Fruit fly (Drosophila melanogaster): Measurements from ENCODE around the gene CkIalpha.

The CkIalpha gene

DNA sequence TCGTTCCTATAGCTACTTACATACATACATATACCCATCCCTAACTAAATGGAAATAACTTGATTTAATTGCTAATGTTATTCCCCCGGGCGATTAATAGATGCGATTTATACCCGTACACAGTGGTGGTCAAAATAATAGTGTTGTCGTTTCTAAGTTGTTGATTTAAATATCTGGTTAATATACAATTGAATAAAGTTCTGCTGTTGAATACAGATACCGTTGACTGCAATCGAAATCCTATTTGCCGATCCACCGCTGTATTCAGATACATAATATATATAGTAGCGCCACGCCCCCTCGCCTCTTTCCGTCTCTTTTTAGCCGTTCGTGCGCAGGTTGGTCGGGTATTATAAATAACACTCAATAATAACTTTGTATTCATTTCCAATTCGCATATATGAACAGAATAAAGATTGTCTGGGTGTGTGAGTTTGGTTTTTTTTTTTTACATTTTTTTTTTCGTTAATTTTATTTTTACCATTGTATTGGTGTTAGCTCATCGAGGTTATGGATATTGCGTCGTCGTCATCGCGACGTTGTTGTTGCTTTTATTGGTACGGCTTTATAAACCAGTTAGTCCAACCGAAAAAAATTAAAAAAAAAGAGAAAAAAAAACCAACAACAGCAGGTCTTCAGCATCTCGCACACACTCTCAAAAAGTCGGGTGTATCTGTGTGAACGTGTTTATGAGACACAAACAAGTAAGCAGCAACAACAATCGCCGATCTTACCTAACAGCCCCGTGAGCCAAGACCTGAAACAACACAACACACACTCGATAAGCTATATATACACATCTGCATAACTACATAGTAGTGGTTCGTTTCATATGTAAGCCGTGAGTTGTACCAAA lies 19.1 kb downstream of the CkIalpha start (continued):
- TF ChIP-seq bbx (GFP tag; IDR thresholded peaks at IDR 0.05; ENCODE audit: partially characterized antibody): no peak
- TF ChIP-seq ken (GFP tag; IDR thresholded peaks at IDR 0.05): no peak
- TF ChIP-seq Fer1 (GFP tag; optimal IDR thresholded peaks at IDR 0.05): no peak
- no peak for TF ChIP-seq ranshi (GFP tag; IDR thresholded peaks at IDR 0.05)
- no peak for TF ChIP-seq CG6765 (GFP tag; optimal IDR thresholded peaks at IDR 0.05)
- no peak for TF ChIP-seq H2.0 (GFP tag; IDR thresholded peaks at IDR 0.05)
- peak in 1 of 2 experiments; percentile 65 for TF ChIP-seq bsh (GFP tag; optimal IDR thresholded peaks at IDR 0.05)
- TF ChIP-seq CG14965 (GFP tag; optimal IDR thresholded peaks at IDR 0.05; ENCODE audit: borderline replicate concordance): no peak
- no peak for TF ChIP-seq jing (GFP tag; optimal IDR thresholded peaks at IDR 0.05)
- TF ChIP-seq ewg (GFP tag; optimal IDR thresholded peaks at IDR 0.05): no peak
- TF ChIP-seq vfl (GFP tag; optimal IDR thresholded peaks at IDR 0.05): no peak
- no peak for TF ChIP-seq HLH3B (GFP tag; IDR thresholded peaks at IDR 0.05)
- no peak for TF ChIP-seq dan (GFP tag; IDR thresholded peaks at IDR 0.05)
- TF ChIP-seq bcd (GFP tag; optimal IDR thresholded peaks at IDR 0.05): no peak
- no peak for TF ChIP-seq exex (tag; optimal IDR thresholded peaks at IDR 0.05)
- TF ChIP-seq nerfin-2 (GFP tag; IDR thresholded peaks at IDR 0.05; ENCODE audit: partially characterized antibody): no peak
- TF ChIP-seq Gsc (GFP tag; IDR thresholded peaks at IDR 0.05): no peak
- no peak for TF ChIP-seq amos (GFP tag; IDR thresholded peaks at IDR 0.05; ENCODE audit: partially characterized antibody)
- no peak for TF ChIP-seq CG2129 (GFP tag; IDR thresholded peaks at IDR 0.05; ENCODE audit: partially characterized antibody)
- TF ChIP-seq B-H2 (GFP tag; optimal IDR thresholded peaks at IDR 0.05): no peak
- TF ChIP-seq HmgZ (tag; optimal IDR thresholded peaks at IDR 0.05): no peak
- no peak for TF ChIP-seq HHEX (GFP tag; optimal IDR thresholded peaks at IDR 0.05)
- no peak for TF ChIP-seq GATAe (GFP tag; conservative IDR thresholded peaks at IDR 0.05)
- TF ChIP-seq CG14710 (tag; optimal IDR thresholded peaks at IDR 0.05): no peak
- no peak for TF ChIP-seq bowl (GFP tag; IDR thresholded peaks at IDR 0.05)
- TF ChIP-seq esg (GFP tag; conservative IDR thresholded peaks at IDR 0.05): no peak
- TF ChIP-seq emc (GFP tag; optimal IDR thresholded peaks at IDR 0.05): no peak
- no peak for TF ChIP-seq CG9609 (GFP tag; optimal IDR thresholded peaks at IDR 0.05)
- TF ChIP-seq CG4820 (GFP tag; optimal IDR thresholded peaks at IDR 0.05): no peak
- TF ChIP-seq mld (GFP tag; IDR thresholded peaks at IDR 0.05; ENCODE audit: partially characterized antibody): no peak
- TF ChIP-seq B-H1 (GFP tag; IDR thresholded peaks at IDR 0.05): no peak
- 0 out of 2 replicates have a peak, but pooled peaks have one; percentile 24 for TF ChIP-seq CG14014 (GFP tag; IDR thresholded peaks at IDR 0.05)
- TF ChIP-seq CkIIα-i1 (GFP tag; IDR thresholded peaks at IDR 0.05): no peak
- no peak for TF ChIP-seq CG8089 (GFP tag; optimal IDR thresholded peaks at IDR 0.05)
- peak; percentile 75 for TF ChIP-seq sens (GFP tag)
- TF ChIP-seq repo (GFP tag; optimal IDR thresholded peaks at IDR 0.05): no peak
- no peak for TF ChIP-seq ac (GFP tag; optimal IDR thresholded peaks at IDR 0.05)
- TF ChIP-seq CG13894 (tag; optimal IDR thresholded peaks at IDR 0.05): peak; percentile 67
- TF ChIP-seq CG6272 (GFP tag; IDR thresholded peaks at IDR 0.05): no peak
- no peak for TF ChIP-seq Mad (GFP tag; optimal IDR thresholded peaks at IDR 0.05)
- no peak for TF ChIP-seq nerfin-1 (tag; optimal IDR thresholded peaks at IDR 0.05)
- TF ChIP-seq Dip3 (GFP tag; optimal IDR thresholded peaks at IDR 0.05): no peak
- no peak for TF ChIP-seq Hsf (GFP tag; optimal IDR thresholded peaks at IDR 0.05)
- TF ChIP-seq NfI (GFP tag; optimal IDR thresholded peaks at IDR 0.05): peak; percentile 13
- no peak for TF ChIP-seq CG12104 (GFP tag; optimal IDR thresholded peaks at IDR 0.05)
- TF ChIP-seq Hey (tag; optimal IDR thresholded peaks at IDR 0.05): no peak
- TF ChIP-seq shn (GFP tag; optimal IDR thresholded peaks at IDR 0.05): no peak
- no peak for TF ChIP-seq scrt (GFP tag; optimal IDR thresholded peaks at IDR 0.05)
- peak; percentile 24 for TF ChIP-seq CG2678 (tag; optimal IDR thresholded peaks at IDR 0.05)
- peak; percentile 3 for TF ChIP-seq bab2 (GFP tag; optimal IDR thresholded peaks at IDR 0.05)

Data from whole organism, embryonic.